Worm (Caenorhabditis elegans): ENCODE data around the gene C14B9.3.

ce11 chrIII:8111347-8111746 is 2.8 kb downstream of the C14B9.3 start:
- TF ChIP-seq skn-1 (tag; optimal IDR thresholded peaks at IDR 0.05) (no peak), nhr-6 (tag; optimal IDR thresholded peaks at IDR 0.05) (no peak), ceh-16 (tag; optimal IDR thresholded peaks at IDR 0.05) (no peak), egl-27 (tag; optimal IDR thresholded peaks at IDR 0.05) (no peak), zag-1 (tag; optimal IDR thresholded peaks at IDR 0.05) (no peak), nhr-12 (tag; optimal IDR thresholded peaks at IDR 0.05) (no peak), elt-1 (tag; optimal IDR thresholded peaks at IDR 0.05) (no peak), unc-39 (tag; optimal IDR thresholded peaks at IDR 0.05) (no peak), ztf-11 (tag; optimal IDR thresholded peaks at IDR 0.05) (no peak), lin-11 (tag; optimal IDR thresholded peaks at IDR 0.05) (no peak), snpc-4 (tag; optimal IDR thresholded peaks at IDR 0.05) (no peak), lin-39 (tag; optimal IDR thresholded peaks at IDR 0.05) (no peak), aly-2 (tag; optimal IDR thresholded peaks at IDR 0.05) (no peak)
